Worm (Caenorhabditis elegans): ENCODE results near the gene gst-13.

The gst-13 gene

ce11 chrII:9264689-9265278, 33.5 kb downstream of the gst-13 start (continued):
- TF ChIP-seq hlh-26 (GFP tag; conservative IDR thresholded peaks at IDR 0.05): no peak
- no peak for TF ChIP-seq lin-40 (tag; optimal IDR thresholded peaks at IDR 0.05)
- TF ChIP-seq F33H1.4 (GFP tag; IDR thresholded peaks at IDR 0.05): no peak
- TF ChIP-seq ztf-3 (GFP tag; optimal IDR thresholded peaks at IDR 0.05): no peak

- TF ChIP-seq snpc-1.1 (tag; optimal IDR thresholded peaks at IDR 0.05; ENCODE audit: insufficient read depth) (no peak), egl-18 (GFP tag; IDR thresholded peaks at IDR 0.05) (no peak), sdz-38 (tag; optimal IDR thresholded peaks at IDR 0.05) (no peak), ama-1 (optimal IDR thresholded peaks at IDR 0.05) (no peak), ama-1 (GFP tag; optimal IDR thresholded peaks at IDR 0.05) (no peak), ztf-28 (GFP tag; IDR thresholded peaks at IDR 0.05) (no peak), gei-17 (GFP tag; optimal IDR thresholded peaks at IDR 0.05) (no peak), lsl-1 (GFP tag; optimal IDR thresholded peaks at IDR 0.05) (no peak), hmg-1.2 (GFP tag; IDR thresholded peaks at IDR 0.05) (no peak), ztf-18 (tag; optimal IDR thresholded peaks at IDR 0.05) (no peak), fkh-3 (tag; optimal IDR thresholded peaks at IDR 0.05) (no peak), hlh-26 (GFP tag; conservative IDR thresholded peaks at IDR 0.05) (no peak), B0261.1 (tag; optimal IDR thresholded peaks at IDR 0.05) (no peak), ceh-91 (GFP tag; IDR thresholded peaks at IDR 0.05) (no peak), dox-1 (GFP tag; IDR thresholded peaks at IDR 0.05) (no peak), madf-6 (GFP tag; IDR thresholded peaks at IDR 0.05) (no peak), mxl-1 (tag; optimal IDR thresholded peaks at IDR 0.05) (no peak)
Measured at ce11 chrII:9265705-9266104, 34.4 kb downstream of the gst-13 start.

ce11 chrII:9266252-9266651, 35.0 kb downstream of the gst-13 start:
- no peak for TF ChIP-seq B0035.1 (tag; optimal IDR thresholded peaks at IDR 0.05)
- TF ChIP-seq Y67H2A.10 (GFP tag; conservative IDR thresholded peaks at IDR 0.05): no peak
- TF ChIP-seq nhr-120 (GFP tag; IDR thresholded peaks at IDR 0.05): no peak
- no peak for TF ChIP-seq zfh-2 (GFP tag; conservative IDR thresholded peaks at IDR 0.05)
- TF ChIP-seq attf-5 (GFP tag; optimal IDR thresholded peaks at IDR 0.05): no peak
- no peak for TF ChIP-seq Y53F4B.3 (GFP tag; IDR thresholded peaks at IDR 0.05)
- no peak for TF ChIP-seq sea-2 (GFP tag; IDR thresholded peaks at IDR 0.05)
- no peak for TF ChIP-seq ztf-25 (GFP tag; IDR thresholded peaks at IDR 0.05)
- no peak for TF ChIP-seq dpff-1 (tag; optimal IDR thresholded peaks at IDR 0.05)
- TF ChIP-seq rec-8 (tag; optimal IDR thresholded peaks at IDR 0.05): no peak
- no peak for TF ChIP-seq chd-7 (tag; optimal IDR thresholded peaks at IDR 0.05)
- no peak for TF ChIP-seq F33H1.4 (GFP tag; IDR thresholded peaks at IDR 0.05)
- no peak for TF ChIP-seq lin-35 (GFP tag; optimal IDR thresholded peaks at IDR 0.05)
- TF ChIP-seq Y95B8A.8 (GFP tag; IDR thresholded peaks at IDR 0.05): no peak
- TF ChIP-seq attf-6 (GFP tag; IDR thresholded peaks at IDR 0.05): no peak
- TF ChIP-seq hlh-26 (GFP tag; conservative IDR thresholded peaks at IDR 0.05): no peak
- no peak for TF ChIP-seq xnd-1 (tag; optimal IDR thresholded peaks at IDR 0.05)
- no peak for TF ChIP-seq sptf-2 (GFP tag; optimal IDR thresholded peaks at IDR 0.05)
- TF ChIP-seq F49E8.2 (tag; optimal IDR thresholded peaks at IDR 0.05; ENCODE audit: insufficient read depth): no peak

Data from whole organism, young adult.